Fruit fly (Drosophila melanogaster) whole organism, pupa: ENCODE data around the gene isoQC.
"Not testable (repeated sequence)": the region's sequence is repeated elsewhere in the genome, so short reads cannot be mapped to it uniquely, and the experiment has no call there.

Experiments
- CG10348 ChIP-seq: fragments of 200-800 bp; sonication (Bioruptor generic); IDR thresholded peaks from 2 replicates; pipeline ENCODE4 v1.3.6; 2022; ENCODE audit warnings: missing biosample characterization, missing genetic modification characterization
- CG12605 ChIP-seq: fragments of 200-800 bp; sonication (Bioruptor generic); IDR thresholded peaks from 2 replicates; pipeline ENCODE4 v1.3.6; 2022; ENCODE audit warnings: missing biosample characterization, missing genetic modification characterization
- CG13204 ChIP-seq: fragments of 200-800 bp; sonication (Bioruptor generic); optimal IDR thresholded peaks from 2 replicates; lab custom pipeline; 2018; ENCODE audit warnings: missing biosample characterization, mild to moderate bottlenecking, missing genetic modification characterization, moderate library complexity
- CG14655 ChIP-seq: fragments of 200-800 bp; sonication (Bioruptor generic); optimal IDR thresholded peaks from 3 replicates; lab custom pipeline; 2017; ENCODE audit warnings: mild to moderate bottlenecking, missing biosample characterization, missing genetic modification reagents, missing genetic modification characterization
- CG15710 ChIP-seq: fragments of 200-800 bp; sonication (Bioruptor generic); optimal IDR thresholded peaks from 2 replicates; lab custom pipeline; 2018; ENCODE audit warnings: missing biosample characterization, mild to moderate bottlenecking, missing genetic modification characterization, moderate library complexity
- CG17806 ChIP-seq: fragments of 200-800 bp; sonication (Bioruptor generic); optimal IDR thresholded peaks from 2 replicates; lab custom pipeline; 2018; ENCODE audit warnings: missing biosample characterization, mild to moderate bottlenecking, missing genetic modification characterization, moderate library complexity
- CG32121 ChIP-seq: fragments of 200-800 bp; sonication (Bioruptor generic); IDR thresholded peaks from 2 replicates; pipeline ENCODE4 v1.3.6; 2022; ENCODE audit warnings: missing biosample characterization, missing genetic modification characterization
- CG34367 ChIP-seq: fragments of 200-800 bp; sonication (Bioruptor generic); optimal IDR thresholded peaks from 2 replicates; lab custom pipeline; 2018; ENCODE audit warnings: missing biosample characterization, mild to moderate bottlenecking, missing genetic modification characterization
- CG4496 ChIP-seq: fragments of 200-800 bp; sonication (Bioruptor generic); IDR thresholded peaks from 3 replicates; pipeline ENCODE4 v1.3.6; 2022; ENCODE audit warnings: missing biosample characterization, missing genetic modification characterization
- CG8159 ChIP-seq: fragments of 200-800 bp; sonication (Bioruptor generic); optimal IDR thresholded peaks from 3 replicates; lab custom pipeline; 2018; ENCODE audit warnings: missing biosample characterization, mild to moderate bottlenecking, missing genetic modification characterization, moderate library complexity
- CG8301 ChIP-seq: fragments of 200-800 bp; sonication (Bioruptor generic); optimal IDR thresholded peaks from 2 replicates; lab custom pipeline; 2018; ENCODE audit warnings: missing biosample characterization, mild to moderate bottlenecking, missing genetic modification characterization
- CG9948 ChIP-seq: fragments of 200-800 bp; sonication (Bioruptor generic); optimal IDR thresholded peaks from 2 replicates; lab custom pipeline; 2018; ENCODE audit warnings: missing biosample characterization, mild to moderate bottlenecking, missing genetic modification characterization, moderate library complexity
- D1 ChIP-seq: fragments of 200-800 bp; sonication (Bioruptor generic); optimal IDR thresholded peaks from 2 replicates; lab custom pipeline; 2018; ENCODE audit warnings: missing biosample characterization, mild to moderate bottlenecking, missing genetic modification characterization, moderate library complexity
- EcR ChIP-seq: fragments of 200-800 bp; sonication (Bioruptor generic); optimal IDR thresholded peaks from 3 replicates; lab custom pipeline; 2019; ENCODE audit warnings: missing biosample characterization, missing genetic modification characterization, mild to moderate bottlenecking, moderate library complexity, missing genetic modification reagents
- Ets98B ChIP-seq: fragments of 200-800 bp; sonication (Bioruptor generic); IDR thresholded peaks from 2 replicates; pipeline ENCODE4 v1.3.6; 2022; ENCODE audit warnings: missing biosample characterization, missing genetic modification characterization
- Pif1A ChIP-seq: fragments of 200-800 bp; sonication (Bioruptor generic); optimal IDR thresholded peaks from 3 replicates; lab custom pipeline; 2016; ENCODE audit warnings: missing biosample characterization, missing genetic modification characterization
- Pif1B ChIP-seq: fragments of 200-800 bp; sonication (Bioruptor generic); optimal IDR thresholded peaks from 3 replicates; lab custom pipeline; 2016; ENCODE audit warnings: missing biosample characterization, missing genetic modification characterization
- Snoo ChIP-seq: fragments of 200-800 bp; sonication (Bioruptor generic); optimal IDR thresholded peaks from 3 replicates; lab custom pipeline; 2017; ENCODE audit warnings: missing biosample characterization, mild to moderate bottlenecking, missing genetic modification characterization, inconsistent platforms
- fd96Ca ChIP-seq: fragments of 200-800 bp; sonication (Bioruptor generic); IDR thresholded peaks from 3 replicates; pipeline ENCODE4 v1.3.6; 2022; ENCODE audit warnings: missing biosample characterization, missing genetic modification characterization
- gl ChIP-seq: fragments of 200-800 bp; sonication (Bioruptor generic); optimal IDR thresholded peaks from 2 replicates; lab custom pipeline; 2018; ENCODE audit warnings: missing biosample characterization, mild to moderate bottlenecking, missing genetic modification characterization
- rn ChIP-seq: fragments of 200-800 bp; sonication (Bioruptor generic); IDR thresholded peaks from 2 replicates; pipeline ENCODE4 v1.3.6; 2022; ENCODE audit warnings: missing biosample characterization, missing genetic modification characterization

The isoQC gene

dm6 chr3L:20494780-20495591 lies 20.7 kb downstream of the isoQC start, which contains the start of gene ZnT77C:
Gene ZnT77C (minus strand): TSS chr3L:20494921.
- TF ChIP-seq CG8159 (tag; lab: Kevin White, UChicago), result no peak
- TF ChIP-seq CG34367 (tag; lab: Kevin White, UChicago), result no peak
- TF ChIP-seq CG10348, result no peak
- TF ChIP-seq CG15710 (tag; lab: Kevin White, UChicago), result no peak
- TF ChIP-seq Ets98B (GFP tag; lab: Robert Waterston, UW), result no peak
- TF ChIP-seq rn (GFP tag; lab: Robert Waterston, UW), result no peak
- TF ChIP-seq fd96Ca (GFP tag; lab: Robert Waterston, UW), result no peak
- TF ChIP-seq Pif1B (GFP tag; lab: Kevin White, UChicago), result no peak
- no peak for TF ChIP-seq Pif1A (GFP tag; lab: Kevin White, UChicago)
- TF ChIP-seq CG17806, result no peak
- TF ChIP-seq CG14655, result no peak
- TF ChIP-seq EcR (GFP tag; lab: Kevin White, UChicago), result no peak
- no peak for TF ChIP-seq Snoo (tag; lab: Kevin White, UChicago)
- TF ChIP-seq CG13204, result no peak
- TF ChIP-seq CG8301 (tag; lab: Kevin White, UChicago), result no peak

DNA sequence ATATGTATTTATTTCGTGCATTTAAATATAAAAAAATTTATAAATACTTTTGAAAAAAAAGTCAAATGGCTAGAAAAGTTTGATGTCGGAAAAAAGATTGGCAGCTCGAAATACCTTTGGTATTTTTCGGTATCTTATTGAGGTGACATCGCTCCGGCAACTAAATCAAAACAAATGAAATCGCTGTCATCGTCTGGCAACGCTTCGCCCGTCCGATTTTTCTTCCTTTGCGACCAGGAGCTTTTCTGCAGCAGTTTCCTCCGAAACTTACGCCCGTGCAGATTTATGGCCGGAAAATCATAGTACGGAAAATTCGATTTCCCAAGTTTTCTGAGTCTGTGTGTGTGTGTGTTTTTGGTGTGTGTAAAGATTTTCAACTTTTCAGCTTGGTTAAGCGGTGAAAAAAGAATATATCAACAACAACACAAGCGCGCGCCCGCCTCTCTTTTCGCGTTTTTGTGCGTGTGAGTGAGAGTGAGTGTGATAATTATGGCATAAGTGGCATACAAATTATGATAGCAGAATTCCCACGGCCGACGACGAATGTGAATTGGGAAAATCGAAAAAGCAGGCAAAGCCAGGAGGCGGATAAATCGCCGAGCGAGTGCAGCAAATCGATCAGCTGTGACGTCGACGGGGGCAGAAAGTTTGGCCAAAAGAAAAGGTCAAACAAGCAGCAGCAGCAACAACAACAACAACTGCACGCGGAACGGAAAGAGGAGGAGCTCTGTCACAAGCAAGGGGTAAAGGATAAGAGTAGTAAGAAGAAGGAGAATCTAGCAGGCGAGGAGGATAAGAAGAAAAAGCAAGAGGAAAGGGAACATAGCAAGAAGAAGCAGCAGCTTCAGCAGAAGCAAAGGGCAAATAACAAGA lies 23.1 kb downstream of the isoQC start, which contains the start of gene CG32425:
Gene CG32425 (plus strand): TSS at position 200 of the 873 bp plus-strand sequence.
- TF ChIP-seq fd96Ca (GFP tag; lab: Robert Waterston, UW), result no peak
- TF ChIP-seq CG17806, result peak; percentile 1
- peak; percentile 26 for TF ChIP-seq gl (tag; lab: Kevin White, UChicago)
- no peak for TF ChIP-seq CG10348
- TF ChIP-seq Ets98B (GFP tag; lab: Robert Waterston, UW), result 0 out of 2 replicates have a peak, but pooled peaks have one; percentile 19
- TF ChIP-seq CG4496 (GFP tag; lab: Robert Waterston, UW), result peak; percentile 61; the same call in 1 of the 3 replicates
- TF ChIP-seq CG32121 (GFP tag; lab: Robert Waterston, UW), result no peak
- TF ChIP-seq CG8301 (tag; lab: Kevin White, UChicago), result no peak
- peak; percentile 32 for TF ChIP-seq EcR (GFP tag; lab: Kevin White, UChicago)
- TF ChIP-seq, all 21 proteins: peak for 5

- TF ChIP-seq Snoo (tag; lab: Kevin White, UChicago) (no peak), D1 (tag; lab: Kevin White, UChicago) (peak; percentile 29), CG14655 (no peak), Ets98B (GFP tag; lab: Robert Waterston, UW) (no peak), CG32121 (GFP tag; lab: Robert Waterston, UW) (0 out of 2 replicates have a peak, but pooled peaks have one; percentile 18), CG8159 (tag; lab: Kevin White, UChicago) (no peak), CG13204 (no peak), CG10348 (no peak), CG9948 (tag; lab: Kevin White, UChicago) (no peak)
Measured at dm6 chr3L:20498204-20498603, 23.9 kb downstream of the isoQC start.

dm6 chr3L:20499536-20499935 lies 25.3 kb downstream of the isoQC start, which contains the start of gene CG18281:
Gene CG18281 (plus strand): TSS chr3L:20499836.
- TF ChIP-seq D1 (tag; lab: Kevin White, UChicago); CG9948 (tag; lab: Kevin White, UChicago); CG14655: not testable (repeated sequence)

- TF ChIP-seq CG13204 (no peak), CG32121 (GFP tag; lab: Robert Waterston, UW) (no peak), CG4496 (GFP tag; lab: Robert Waterston, UW) (no peak), gl (tag; lab: Kevin White, UChicago) (no peak), rn (GFP tag; lab: Robert Waterston, UW) (no peak), EcR (GFP tag; lab: Kevin White, UChicago) (no peak), CG10348 (no peak), Ets98B (GFP tag; lab: Robert Waterston, UW) (no peak), CG12605 (GFP tag; lab: Robert Waterston, UW) (no peak)
Measured at dm6 chr3L:20503256-20503655, 29.0 kb downstream of the isoQC start.

DNA sequence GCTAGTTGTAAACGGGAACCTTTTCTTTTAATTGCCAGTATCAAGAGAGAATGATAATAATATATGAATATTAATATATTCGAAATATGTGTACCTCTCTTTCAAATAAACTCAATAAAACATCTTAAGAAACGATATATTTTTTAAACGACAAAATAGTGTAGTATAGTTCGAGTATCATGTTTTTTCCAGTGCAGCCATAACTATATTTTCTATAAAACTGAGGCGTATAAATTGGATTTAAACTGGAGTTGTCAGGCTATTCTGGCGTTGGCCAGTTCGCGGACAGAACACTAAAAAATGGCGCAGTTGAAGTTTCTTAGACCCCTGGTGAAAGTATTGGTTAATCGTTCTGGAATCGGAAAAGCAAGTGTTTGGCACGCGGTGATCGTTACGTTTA lies 29.6 kb downstream of the isoQC start, which contains the start of gene CG17637:
Gene CG17637 (plus strand): TSS at position 301 of the 400 bp plus-strand sequence.
- TF ChIP-seq Snoo (tag; lab: Kevin White, UChicago); rn (GFP tag; lab: Robert Waterston, UW); CG12605 (GFP tag; lab: Robert Waterston, UW): not testable (repeated sequence)
